Worm (Caenorhabditis elegans) whole organism, L4/young adult: ENCODE data around the gene acp-3.

Source experiments
- W03F9.2 ChIP-seq: fragments of 150-350 bp; optimal IDR thresholded peaks from 2 replicates; lab custom pipeline; 2014; ENCODE audit warnings: missing biosample characterization, missing genetic modification characterization
- dao-5 ChIP-seq: sonication (generic microtip); optimal IDR thresholded peaks from 2 replicates; lab custom pipeline; 2016; ENCODE audit warnings: missing genotype, missing genetic modification characterization, moderate library complexity, missing compliant biosample characterization
- him-1 ChIP-seq: sonication (generic microtip); optimal IDR thresholded peaks from 2 replicates; lab custom pipeline; 2016; ENCODE audit warnings: missing genotype, missing genetic modification reagents, missing genetic modification characterization, missing compliant biosample characterization

The acp-3 gene

DNA sequence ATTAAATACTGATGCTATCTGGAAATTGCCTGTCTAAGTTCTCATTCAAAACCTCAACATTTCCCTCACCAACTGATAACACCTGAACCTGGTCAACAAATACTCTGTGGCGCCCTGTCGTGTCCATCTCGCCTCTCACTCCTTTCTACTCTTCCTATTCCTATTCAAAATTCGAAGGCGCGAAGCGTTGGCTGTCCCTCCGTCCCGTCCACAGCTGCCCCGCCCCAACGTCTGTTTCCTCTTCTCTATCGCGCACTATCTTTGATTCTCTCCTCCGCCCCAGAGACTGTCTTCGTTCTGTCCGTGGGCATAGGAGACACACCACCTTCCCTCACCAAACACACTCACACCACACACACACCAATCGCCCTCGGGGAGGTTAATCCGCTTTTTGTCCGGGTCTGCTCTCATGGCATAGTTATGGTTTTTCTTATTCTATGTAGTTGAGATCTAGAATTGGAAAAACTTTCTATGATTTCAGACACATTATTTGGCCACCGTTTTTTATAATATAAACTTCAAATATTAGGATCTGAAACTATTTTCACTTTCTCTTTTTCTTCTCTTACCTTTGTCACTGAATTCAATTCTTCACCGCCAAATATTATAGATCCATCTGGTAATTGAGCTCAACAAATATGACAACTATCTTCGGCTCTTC, 24.7 kb downstream of the acp-3 start, which contains the start of gene efl-3:
efl-3 (plus strand) TSS at position 611 of the 661 bp plus-strand sequence.
- TF ChIP-seq him-1 (tag; lab: Kevin White, UChicago) (no peak), dao-5 (tag; lab: Kevin White, UChicago) (no peak), W03F9.2 (tag; lab: Kevin White, UChicago) (no peak)

DNA sequence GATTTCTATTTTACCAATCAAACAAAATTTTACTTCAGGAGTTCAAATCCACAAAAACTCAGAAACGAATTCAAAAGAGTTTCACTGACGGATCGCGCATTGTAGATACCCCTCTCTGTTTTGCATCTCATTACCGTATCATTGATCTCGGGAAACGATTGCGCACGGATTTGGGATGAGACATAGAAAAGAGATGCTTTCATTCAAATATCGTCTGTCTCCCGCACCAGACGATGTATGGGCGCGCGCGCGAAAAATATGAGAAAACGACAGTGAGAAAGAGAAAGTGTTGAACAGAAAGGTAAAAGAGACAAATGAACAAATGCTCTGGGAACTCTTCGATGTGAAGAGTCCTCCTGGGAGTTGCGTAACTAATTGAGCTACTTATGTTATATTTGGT, 25.9 kb downstream of the acp-3 start:
- TF ChIP-seq dao-5 (tag; lab: Kevin White, UChicago) (no peak), him-1 (tag; lab: Kevin White, UChicago) (no peak), W03F9.2 (tag; lab: Kevin White, UChicago) (no peak)

DNA sequence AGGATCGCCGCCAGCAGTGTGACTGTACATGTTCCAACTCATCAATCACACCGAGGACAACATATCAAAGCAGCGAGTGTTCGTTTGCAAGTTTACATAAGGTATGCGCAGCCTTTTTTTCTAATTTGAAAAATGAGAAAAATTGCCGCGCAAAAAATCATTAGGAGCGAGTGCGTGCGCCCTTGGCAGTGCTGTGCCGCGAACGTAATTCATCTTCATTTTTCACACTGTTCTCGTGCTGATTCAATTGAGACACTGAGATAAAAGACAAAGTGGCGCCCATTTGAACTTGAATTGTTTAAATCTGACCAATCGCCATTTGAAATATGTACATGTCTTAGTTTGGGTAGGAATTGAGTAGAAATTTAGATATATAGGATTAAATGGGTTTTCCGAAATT, 27.4 kb downstream of the acp-3 start:
- TF ChIP-seq him-1 (tag; lab: Kevin White, UChicago) (no peak), W03F9.2 (tag; lab: Kevin White, UChicago) (no peak), dao-5 (tag; lab: Kevin White, UChicago) (no peak)

DNA sequence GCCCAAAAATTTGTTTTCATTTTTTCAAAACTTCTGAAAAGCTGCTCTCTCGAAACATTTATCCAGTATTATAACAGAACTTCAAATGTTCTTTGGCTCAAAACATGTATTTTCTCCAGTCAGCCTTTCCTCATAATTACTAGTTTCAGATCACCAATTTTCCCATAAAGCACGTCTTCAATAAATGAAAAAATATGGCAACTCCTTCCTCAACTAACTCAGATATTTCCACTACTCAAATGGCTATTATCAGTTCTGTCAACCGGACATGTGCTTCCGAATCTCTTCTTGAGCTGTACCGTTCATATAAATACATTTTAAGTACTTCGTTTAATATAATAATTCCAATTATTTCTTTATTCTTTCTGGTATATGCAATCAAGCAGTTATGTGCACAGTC, 29.4 kb downstream of the acp-3 start, which contains the start of gene sra-13:
sra-13 (plus strand) TSS at position 195 of the 400 bp plus-strand sequence.
- TF ChIP-seq dao-5 (tag; lab: Kevin White, UChicago), result no peak
- no peak for TF ChIP-seq him-1 (tag; lab: Kevin White, UChicago)
- TF ChIP-seq W03F9.2 (tag; lab: Kevin White, UChicago), result no peak

DNA sequence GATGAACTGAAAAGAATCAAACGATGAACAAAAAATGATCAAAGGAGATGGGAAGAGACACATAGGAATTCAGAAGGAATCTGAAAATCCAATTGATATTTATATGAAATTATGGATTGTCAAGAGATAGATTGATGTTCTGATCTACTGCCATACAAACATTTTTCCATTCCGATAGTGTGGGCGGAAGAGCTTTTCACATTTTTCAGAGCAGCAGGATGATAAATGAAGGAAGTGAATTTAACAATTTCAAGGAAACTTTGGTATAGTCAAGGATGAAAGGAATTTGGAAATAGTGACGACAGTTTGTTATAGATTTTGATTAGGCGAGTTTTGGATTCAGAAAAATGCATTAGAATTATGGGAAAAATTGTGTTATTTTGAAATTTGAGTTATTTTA, 31.6 kb downstream of the acp-3 start, which contains the start of gene ubc-24:
ubc-24 (plus strand) TSS at position 301 of the 400 bp plus-strand sequence.
- TF ChIP-seq him-1 (tag; lab: Kevin White, UChicago), result no peak
- no peak for TF ChIP-seq W03F9.2 (tag; lab: Kevin White, UChicago)
- no peak for TF ChIP-seq dao-5 (tag; lab: Kevin White, UChicago)

DNA sequence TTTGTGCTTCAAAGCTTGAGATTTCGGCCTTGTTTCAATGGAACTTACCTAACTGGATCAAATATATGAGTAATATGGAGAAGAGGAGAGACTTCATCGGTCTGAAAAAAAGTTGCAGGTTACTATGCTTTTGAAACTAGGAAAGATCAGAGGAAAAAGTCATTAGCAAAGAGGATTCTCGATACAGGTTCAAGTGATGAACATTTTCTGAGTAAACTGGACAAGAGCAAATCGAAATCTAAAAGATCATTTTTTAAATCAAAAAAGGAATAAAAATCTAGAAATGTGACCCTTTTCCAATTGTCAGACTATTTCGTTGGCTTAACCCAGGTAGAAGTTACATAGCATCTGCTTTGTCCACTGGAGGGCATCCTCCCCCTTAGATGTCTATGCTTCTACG, 32.2 kb downstream of the acp-3 start, which contains the start of gene skpo-1:
skpo-1 (minus strand) TSS at position 101 of the 400 bp plus-strand sequence.
- no peak for TF ChIP-seq dao-5 (tag; lab: Kevin White, UChicago)
- no peak for TF ChIP-seq W03F9.2 (tag; lab: Kevin White, UChicago)
- no peak for TF ChIP-seq him-1 (tag; lab: Kevin White, UChicago)

DNA sequence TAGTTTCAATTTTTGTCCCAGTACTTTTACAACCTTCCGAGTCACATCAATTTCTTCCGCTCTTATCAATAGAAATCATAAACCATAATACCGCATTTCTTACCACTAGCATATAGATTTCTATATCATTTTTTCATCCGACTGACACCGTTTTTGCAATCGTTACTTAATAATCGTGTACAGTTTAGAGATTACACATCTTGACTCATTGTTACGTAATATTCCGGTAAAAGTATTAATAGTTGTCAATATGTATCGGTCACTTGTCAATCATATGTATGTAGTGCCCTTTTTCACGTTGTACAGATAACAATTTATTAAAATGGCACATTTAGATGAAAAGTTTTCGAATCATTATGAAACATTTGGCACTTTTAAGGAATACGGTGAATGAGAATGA, 36.9 kb downstream of the acp-3 start:
- TF ChIP-seq him-1 (tag; lab: Kevin White, UChicago), result no peak
- no peak for TF ChIP-seq dao-5 (tag; lab: Kevin White, UChicago)
- no peak for TF ChIP-seq W03F9.2 (tag; lab: Kevin White, UChicago)

DNA sequence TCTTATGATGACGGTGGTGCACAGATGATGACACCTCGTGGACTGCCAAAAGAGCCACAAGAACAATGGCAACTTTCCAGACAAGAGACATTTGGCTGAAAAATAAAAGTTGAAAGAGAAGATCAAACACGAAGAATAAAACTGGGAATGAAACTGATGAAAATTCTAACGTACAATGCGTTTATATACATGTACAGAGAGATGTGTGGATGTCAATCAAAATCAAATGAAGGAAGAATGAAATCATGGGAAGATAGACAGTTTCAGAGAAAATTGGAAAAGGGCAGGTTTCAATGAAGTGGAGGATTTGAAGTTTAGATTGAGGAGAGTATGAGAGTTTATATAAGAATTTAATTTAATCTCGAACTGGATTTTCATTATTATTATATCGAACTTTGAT, 37.9 kb downstream of the acp-3 start, which contains the start of gene dod-23:
dod-23 (minus strand) TSS at position 101 of the 400 bp plus-strand sequence.
- no peak for TF ChIP-seq dao-5 (tag; lab: Kevin White, UChicago)
- no peak for TF ChIP-seq him-1 (tag; lab: Kevin White, UChicago)
- TF ChIP-seq W03F9.2 (tag; lab: Kevin White, UChicago), result no peak

DNA sequence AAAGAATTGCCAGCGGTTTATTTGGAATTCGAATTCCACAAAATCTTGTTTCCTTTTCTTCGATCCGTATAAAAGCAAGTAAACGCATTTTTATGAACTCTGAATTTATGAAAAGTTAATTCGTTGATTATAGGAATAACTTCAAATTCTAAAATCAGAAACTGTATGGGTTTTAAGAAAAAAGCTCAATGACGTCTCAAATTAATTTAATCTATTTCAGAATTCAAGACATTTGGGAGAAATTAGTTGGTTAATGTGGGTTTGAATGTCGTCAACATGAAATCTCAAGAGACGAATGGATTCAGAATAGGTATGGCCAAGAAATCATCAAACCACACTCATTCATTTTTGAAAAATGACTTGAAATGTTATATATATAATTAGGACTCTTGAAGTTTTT, 40.9 kb downstream of the acp-3 start, which contains the start of gene F49E12.7:
F49E12.7 (minus strand) TSS at position 101 of the 400 bp plus-strand sequence.
- TF ChIP-seq W03F9.2 (tag; lab: Kevin White, UChicago) (no peak), him-1 (tag; lab: Kevin White, UChicago) (no peak), dao-5 (tag; lab: Kevin White, UChicago) (no peak)

DNA sequence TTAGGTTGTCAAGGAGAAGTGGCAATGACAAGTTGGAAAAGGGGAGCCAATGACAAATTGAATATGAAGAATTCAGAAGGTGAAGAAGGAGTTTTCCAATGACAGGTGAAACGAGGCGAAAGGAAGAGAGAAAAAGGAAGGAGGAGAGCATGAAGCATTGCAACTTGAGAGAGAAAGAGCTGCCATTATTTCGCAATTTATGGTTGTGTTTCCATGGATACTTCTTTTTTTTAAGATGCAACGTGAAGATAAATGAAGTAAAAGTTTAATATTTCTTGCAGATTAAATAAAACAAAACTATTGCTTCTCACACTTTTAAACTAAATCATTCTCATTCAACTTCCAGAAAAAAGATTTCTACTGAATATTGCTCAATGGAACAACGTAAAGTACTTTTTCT, 42.7 kb downstream of the acp-3 start, which contains the start of gene F49E12.8:
F49E12.8 (minus strand) TSS at position 101 of the 400 bp plus-strand sequence.
- TF ChIP-seq him-1 (tag; lab: Kevin White, UChicago) (no peak), W03F9.2 (tag; lab: Kevin White, UChicago) (no peak), dao-5 (tag; lab: Kevin White, UChicago) (no peak)

DNA sequence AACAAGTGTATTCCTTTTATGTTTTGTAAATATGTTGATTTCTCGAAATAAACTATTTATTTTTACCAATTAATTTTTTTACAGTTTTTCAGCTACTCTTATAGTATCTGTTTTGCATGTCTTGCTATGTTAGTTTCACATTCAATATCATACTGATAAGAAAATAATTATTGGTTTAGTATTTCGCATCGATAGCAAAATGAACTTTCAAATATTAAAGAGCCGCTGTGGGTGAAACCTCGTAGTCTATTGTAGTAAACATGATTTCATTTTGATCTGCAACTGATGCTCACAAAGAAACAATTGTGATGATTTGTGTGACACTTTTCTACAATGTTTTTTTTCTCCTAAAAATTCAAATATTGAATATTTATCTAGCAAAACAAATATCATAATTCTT, 44.7 kb downstream of the acp-3 start:
- TF ChIP-seq W03F9.2 (tag; lab: Kevin White, UChicago), result no peak
- TF ChIP-seq him-1 (tag; lab: Kevin White, UChicago), result no peak
- TF ChIP-seq dao-5 (tag; lab: Kevin White, UChicago), result no peak

DNA sequence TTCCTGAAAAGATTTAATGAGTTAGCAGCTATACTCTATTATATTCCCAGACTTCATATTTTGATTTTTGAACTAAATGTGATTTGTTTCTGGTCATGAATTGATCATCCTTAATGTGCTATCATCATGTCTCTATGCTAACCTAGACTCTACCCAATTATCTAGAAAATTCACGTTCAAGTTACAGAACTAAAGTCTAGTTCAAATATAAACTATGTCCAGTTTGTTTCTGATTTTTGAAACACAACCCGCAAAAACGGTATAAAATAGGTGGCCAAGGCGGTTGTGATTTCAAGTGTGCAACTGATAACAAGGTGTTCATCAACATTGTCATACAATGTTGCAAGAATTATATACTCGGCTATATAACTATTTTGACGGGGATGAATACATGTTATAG, 46.2 kb downstream of the acp-3 start, which contains the start of gene F49E12.10:
F49E12.10 (plus strand) TSS at position 301 of the 400 bp plus-strand sequence.
- TF ChIP-seq him-1 (tag; lab: Kevin White, UChicago) (no peak), W03F9.2 (tag; lab: Kevin White, UChicago) (no peak), dao-5 (tag; lab: Kevin White, UChicago) (no peak)

DNA sequence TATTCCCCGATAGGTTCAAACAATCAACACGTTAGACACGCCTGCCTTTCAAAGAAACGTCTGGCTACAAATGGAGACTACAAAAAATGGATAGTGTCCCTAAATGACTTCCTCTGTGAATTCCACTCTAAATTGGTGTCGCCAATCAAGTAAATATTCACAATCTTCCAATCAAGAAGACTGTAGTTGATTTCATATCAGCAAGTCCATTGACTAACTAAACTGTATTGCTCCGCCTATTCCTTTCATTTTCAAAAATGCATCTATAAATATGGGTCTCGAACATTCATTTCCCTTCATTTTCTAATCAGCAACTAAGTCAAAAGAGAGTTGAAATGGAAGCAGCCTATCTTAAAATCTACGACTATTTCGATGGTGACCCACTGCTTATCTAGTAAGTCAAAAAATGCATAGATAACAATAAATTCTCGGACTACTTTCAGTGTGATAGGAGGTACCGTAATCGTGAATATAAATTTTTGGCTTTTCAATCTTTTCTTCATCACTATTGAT, 48.9 kb downstream of the acp-3 start, which contains the start of gene drd-1:
drd-1 (plus strand) TSS at position 51 of the 513 bp plus-strand sequence.
- TF ChIP-seq him-1 (tag; lab: Kevin White, UChicago), result no peak
- TF ChIP-seq W03F9.2 (tag; lab: Kevin White, UChicago), result no peak
- no peak for TF ChIP-seq dao-5 (tag; lab: Kevin White, UChicago)
